Worm (Caenorhabditis elegans) whole organism, late embryonic: ENCODE results near the gene sox-2.

Experiments
- C08G9.2 ChIP-seq: sonication (generic microtip); optimal IDR thresholded peaks from 2 replicates; lab custom pipeline; 2016; ENCODE audit warnings: mild to moderate bottlenecking, missing genetic modification characterization, moderate library complexity, missing compliant biosample characterization
- C38D4.7 ChIP-seq: fragments of 200-800 bp; sonication (Bioruptor generic); optimal IDR thresholded peaks from 2 replicates; lab custom pipeline; 2018; ENCODE audit warnings: mild to moderate bottlenecking, missing genetic modification characterization, moderate library complexity, missing compliant biosample characterization
- F13H6.1 ChIP-seq: sonication (generic microtip); optimal IDR thresholded peaks from 2 replicates; lab custom pipeline; 2016; ENCODE audit warnings: missing genetic modification characterization, missing compliant biosample characterization
- K02D7.2 ChIP-seq: sonication (generic microtip); optimal IDR thresholded peaks from 2 replicates; lab custom pipeline; 2017; ENCODE audit warnings: mild to moderate bottlenecking, missing genetic modification characterization, missing compliant biosample characterization
- K09A11.1 ChIP-seq: sonication (generic microtip); optimal IDR thresholded peaks from 2 replicates; lab custom pipeline; 2017; ENCODE audit warnings: antibody characterized with exemption, mild to moderate bottlenecking, missing genetic modification characterization, missing compliant biosample characterization; ENCODE audit not compliant: insufficient read depth
- ama-1 ChIP-seq: fragments of 150-350 bp; optimal IDR thresholded peaks from 2 replicates; lab custom pipeline; 2014
- ceh-14 ChIP-seq: sonication (generic microtip); optimal IDR thresholded peaks from 2 replicates; lab custom pipeline; 2016; ENCODE audit warnings: missing genotype, missing genetic modification characterization, missing compliant biosample characterization
- ceh-18 ChIP-seq: sonication (generic microtip); optimal IDR thresholded peaks from 2 replicates; lab custom pipeline; 2016; ENCODE audit warnings: missing genetic modification characterization, missing compliant biosample characterization
- ceh-31 ChIP-seq: sonication (generic microtip); optimal IDR thresholded peaks from 2 replicates; lab custom pipeline; 2016; ENCODE audit warnings: missing genetic modification characterization, missing compliant biosample characterization
- ceh-34 ChIP-seq: sonication (generic microtip); optimal IDR thresholded peaks from 2 replicates; lab custom pipeline; 2016; ENCODE audit warnings: mild to moderate bottlenecking, missing genetic modification characterization, missing compliant biosample characterization
- ceh-45 ChIP-seq: fragments of 200-800 bp; sonication (Bioruptor generic); IDR thresholded peaks from 2 replicates; pipeline ENCODE4 v1.3.6; 2022; ENCODE audit warnings: missing genetic modification reagents, missing genetic modification characterization, missing compliant biosample characterization
- ceh-9 ChIP-seq: sonication (generic microtip); optimal IDR thresholded peaks from 2 replicates; lab custom pipeline; 2016; ENCODE audit warnings: mild to moderate bottlenecking, missing genetic modification characterization, inconsistent platforms, missing compliant biosample characterization
- dve-1 ChIP-seq: sonication (generic microtip); optimal IDR thresholded peaks from 2 replicates; lab custom pipeline; 2017; ENCODE audit warnings: antibody characterized with exemption, mild to moderate bottlenecking, missing genetic modification characterization, missing compliant biosample characterization
- elt-2 ChIP-seq: sonication (generic microtip); optimal IDR thresholded peaks from 2 replicates; lab custom pipeline; 2016; ENCODE audit warnings: missing genetic modification reagents, missing genetic modification characterization, missing compliant biosample characterization
- elt-4 ChIP-seq: sonication (generic microtip); optimal IDR thresholded peaks from 2 replicates; lab custom pipeline; 2016; ENCODE audit warnings: missing genetic modification characterization, missing compliant biosample characterization
- ets-4 ChIP-seq: sonication (generic microtip); optimal IDR thresholded peaks from 2 replicates; lab custom pipeline; 2016; ENCODE audit warnings: missing genetic modification characterization, missing compliant biosample characterization
- eyg-1 ChIP-seq: sonication (generic microtip); optimal IDR thresholded peaks from 2 replicates; lab custom pipeline; 2016; ENCODE audit warnings: missing genotype, missing genetic modification characterization, missing compliant biosample characterization
- fax-1 ChIP-seq: sonication (generic microtip); optimal IDR thresholded peaks from 2 replicates; lab custom pipeline; 2016; ENCODE audit warnings: missing genotype, missing genetic modification characterization, missing compliant biosample characterization
- fkh-10 ChIP-seq: fragments of 150-350 bp; optimal IDR thresholded peaks from 2 replicates; lab custom pipeline; 2014; ENCODE audit warnings: missing biosample characterization, missing genetic modification reagents, missing genetic modification characterization
- fkh-6 ChIP-seq: sonication (generic microtip); optimal IDR thresholded peaks from 2 replicates; lab custom pipeline; 2016; ENCODE audit warnings: missing genetic modification characterization, missing compliant biosample characterization
- gmeb-2 ChIP-seq: sonication (generic microtip); optimal IDR thresholded peaks from 2 replicates; lab custom pipeline; 2016; ENCODE audit warnings: missing genetic modification characterization, inconsistent platforms, missing compliant biosample characterization
- hlh-30 ChIP-seq: sonication (generic microtip); optimal IDR thresholded peaks from 2 replicates; lab custom pipeline; 2017; ENCODE audit warnings: antibody characterized with exemption, missing genetic modification characterization, missing compliant biosample characterization; ENCODE audit not compliant: insufficient read depth
- hlh-6 ChIP-seq: sonication (generic microtip); optimal IDR thresholded peaks from 2 replicates; lab custom pipeline; 2016; ENCODE audit warnings: missing genotype, missing genetic modification characterization, missing compliant biosample characterization
- lin-11 ChIP-seq: fragments of 200-800 bp; sonication (Bioruptor generic); optimal IDR thresholded peaks from 2 replicates; lab custom pipeline; 2018; ENCODE audit warnings: mild to moderate bottlenecking, missing genetic modification characterization, missing compliant biosample characterization
- madf-2 ChIP-seq: sonication (generic microtip); optimal IDR thresholded peaks from 2 replicates; lab custom pipeline; 2017; ENCODE audit warnings: missing genetic modification characterization, missing compliant biosample characterization
- mec-3 ChIP-seq: sonication (generic microtip); optimal IDR thresholded peaks from 2 replicates; lab custom pipeline; 2016; ENCODE audit warnings: borderline replicate concordance, missing genetic modification characterization, missing compliant biosample characterization
- nfya-1 ChIP-seq: sonication (generic microtip); optimal IDR thresholded peaks from 2 replicates; lab custom pipeline; 2017; ENCODE audit warnings: missing genetic modification characterization, mild to moderate bottlenecking, missing compliant biosample characterization, antibody characterized with exemption, moderate library complexity
- pat-9 ChIP-seq: fragments of 200-800 bp; sonication (Bioruptor generic); optimal IDR thresholded peaks from 2 replicates; lab custom pipeline; 2018; ENCODE audit warnings: mild to moderate bottlenecking, missing genetic modification characterization, moderate library complexity, missing compliant biosample characterization
- pax-1 ChIP-seq: fragments of 150-350 bp; optimal IDR thresholded peaks from 2 replicates; lab custom pipeline; 2014; ENCODE audit warnings: missing biosample characterization, missing genetic modification characterization
- ref-2 ChIP-seq: sonication (generic microtip); optimal IDR thresholded peaks from 2 replicates; lab custom pipeline; 2016; ENCODE audit warnings: missing genetic modification characterization, missing compliant biosample characterization
- rnt-1 ChIP-seq: sonication (generic microtip); optimal IDR thresholded peaks from 2 replicates; lab custom pipeline; 2016; ENCODE audit warnings: missing genetic modification characterization, missing compliant biosample characterization
- sdc-2 ChIP-seq: sonication (generic microtip); optimal IDR thresholded peaks from 2 replicates; lab custom pipeline; 2016; ENCODE audit warnings: missing genotype, missing genetic modification characterization, missing compliant biosample characterization
- syd-9 ChIP-seq: sonication (generic microtip); optimal IDR thresholded peaks from 2 replicates; lab custom pipeline; 2016; ENCODE audit warnings: mild to moderate bottlenecking, missing genetic modification characterization, moderate library complexity, missing compliant biosample characterization
- tbx-2 ChIP-seq: sonication (generic microtip); optimal IDR thresholded peaks from 2 replicates; lab custom pipeline; 2016; ENCODE audit warnings: missing genetic modification characterization, missing compliant biosample characterization
- tbx-7 ChIP-seq: sonication (generic microtip); optimal IDR thresholded peaks from 2 replicates; lab custom pipeline; 2016; ENCODE audit warnings: missing genotype, missing genetic modification characterization, missing compliant biosample characterization
- unc-3 ChIP-seq, 2 experiments: fragments of 200-800 bp in 1 of 2; sonication (Bioruptor generic) in 1 of 2; sonication (generic microtip) in 1 of 2; conservative IDR thresholded peaks in 1 of 2; optimal IDR thresholded peaks in 1 of 2; 2 replicates each; pipeline versions ENCODE4 v1.3.6 to Lab custom; 2016 to 2022; ENCODE audit warnings: missing compliant biosample characterization in 2 of 2, missing genetic modification characterization in 2 of 2, missing genetic modification reagents in 1 of 2
- unc-55 ChIP-seq: sonication (generic microtip); optimal IDR thresholded peaks from 2 replicates; lab custom pipeline; 2017; ENCODE audit warnings: missing biosample characterization, missing genetic modification reagents, missing genetic modification characterization
- unc-86 ChIP-seq: sonication (generic microtip); optimal IDR thresholded peaks from 2 replicates; lab custom pipeline; 2016; ENCODE audit warnings: missing genetic modification characterization, missing compliant biosample characterization

The sox-2 gene

DNA sequence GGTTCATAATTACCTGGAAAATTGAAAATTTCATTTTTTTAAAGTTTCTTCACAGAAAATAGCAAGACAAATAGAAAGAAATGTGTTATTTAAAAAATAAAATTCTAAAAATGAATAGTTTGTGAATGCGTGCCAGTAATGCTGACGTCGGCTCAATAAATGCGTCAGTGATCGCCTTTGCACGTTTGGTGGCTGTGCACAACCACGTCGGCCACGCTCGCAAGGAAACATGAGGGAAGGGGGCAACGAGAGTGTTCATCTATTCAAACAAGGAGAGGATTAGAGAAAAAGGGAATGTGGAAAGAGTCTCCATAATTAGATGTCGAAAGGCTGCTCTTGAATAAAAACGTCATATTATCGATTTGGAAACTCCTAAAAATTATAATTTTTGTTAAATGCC is 37.4 kb upstream of the sox-2 start, which contains the start of gene uggt-1 (continued):
- peak; percentile 63 for TF ChIP-seq sdc-2 (tag; lab: Kevin White, UChicago)
- peak; percentile 60 for TF ChIP-seq dve-1 (tag; lab: Kevin White, UChicago)
- no peak for TF ChIP-seq K09A11.1 (tag; lab: Kevin White, UChicago)
- peak; percentile 70 for TF ChIP-seq ceh-18 (tag; lab: Kevin White, UChicago)
- peak; percentile 0 for TF ChIP-seq madf-2
- peak; percentile 79 for TF ChIP-seq ceh-14 (tag; lab: Kevin White, UChicago)
- peak; percentile 26 for TF ChIP-seq syd-9 (tag; lab: Kevin White, UChicago)
- TF ChIP-seq ceh-45: no peak
- no peak for TF ChIP-seq eyg-1 (tag; lab: Kevin White, UChicago)
- TF ChIP-seq lin-11: no peak
- no peak for TF ChIP-seq fkh-10
- TF ChIP-seq F13H6.1: no peak
- no peak for TF ChIP-seq ceh-9 (tag; lab: Kevin White, UChicago)
- TF ChIP-seq elt-4: no peak
- TF ChIP-seq mec-3: no peak
- TF ChIP-seq tbx-7 (tag; lab: Kevin White, UChicago): no peak
- no peak for TF ChIP-seq unc-3 (GFP tag; conservative IDR thresholded peaks at IDR 0.05; lab: Robert Waterston, UW)
- TF ChIP-seq unc-3 (tag; optimal IDR thresholded peaks at IDR 0.05; lab: Kevin White, UChicago): no peak
- TF ChIP-seq ref-2 (tag; lab: Kevin White, UChicago): peak; percentile 72
- TF ChIP-seq rnt-1 (tag; lab: Kevin White, UChicago): peak; percentile 54
- TF ChIP-seq ama-1 (lab: Kevin White, UChicago): no peak

DNA sequence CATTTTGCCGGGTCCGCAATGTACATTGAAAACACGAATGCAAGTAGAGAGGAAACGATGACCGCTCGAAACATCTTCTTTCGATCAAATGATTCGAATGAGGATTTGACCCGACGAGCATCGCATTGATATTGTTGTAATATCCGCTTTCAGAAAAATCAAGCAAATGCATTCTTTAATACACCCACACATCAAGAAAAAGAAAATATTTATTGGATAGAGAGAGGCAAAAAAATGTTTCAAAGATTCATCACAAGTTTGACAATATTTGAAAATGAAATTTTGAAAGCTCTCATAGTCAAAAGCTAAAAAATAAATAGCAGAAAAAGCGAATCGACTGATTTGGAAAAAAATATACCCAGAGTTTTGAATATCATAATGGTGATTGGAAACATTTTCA is 32.0 kb upstream of the sox-2 start, which contains the start of gene try-14:
try-14 (minus strand) TSS at position 101 of the 400 bp plus-strand sequence.
- TF ChIP-seq ceh-34 (tag; lab: Kevin White, UChicago) (no peak), lin-11 (no peak), nfya-1 (tag; lab: Kevin White, UChicago) (no peak), unc-3 (GFP tag; conservative IDR thresholded peaks at IDR 0.05; lab: Robert Waterston, UW) (no peak), unc-3 (tag; optimal IDR thresholded peaks at IDR 0.05; lab: Kevin White, UChicago) (no peak)

DNA sequence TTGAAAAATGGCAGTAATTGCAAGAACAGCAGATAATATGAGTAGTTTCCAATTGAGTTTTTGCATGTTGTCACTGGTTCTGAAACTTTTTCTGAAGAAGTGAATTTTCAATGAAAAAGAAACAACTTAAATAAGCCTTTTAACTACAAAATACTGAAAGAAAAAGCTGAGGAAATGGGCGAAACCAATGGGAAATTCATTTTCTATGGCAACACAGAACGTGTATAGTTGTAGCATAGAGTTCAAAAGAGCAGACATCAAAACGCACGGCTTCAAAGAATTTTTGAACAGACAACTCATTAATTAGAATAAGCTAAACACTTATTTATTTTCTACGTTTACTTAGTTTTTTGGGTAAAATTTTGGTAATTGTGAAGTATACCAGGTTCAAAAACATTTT is 29.5 kb upstream of the sox-2 start, which contains the start of gene F48E3.2:
F48E3.2 (minus strand) TSS at position 101 of the 400 bp plus-strand sequence.
- no peak for TF ChIP-seq hlh-30
- TF ChIP-seq K02D7.2: no peak
- no peak for TF ChIP-seq ets-4 (tag; lab: Kevin White, UChicago)

DNA sequence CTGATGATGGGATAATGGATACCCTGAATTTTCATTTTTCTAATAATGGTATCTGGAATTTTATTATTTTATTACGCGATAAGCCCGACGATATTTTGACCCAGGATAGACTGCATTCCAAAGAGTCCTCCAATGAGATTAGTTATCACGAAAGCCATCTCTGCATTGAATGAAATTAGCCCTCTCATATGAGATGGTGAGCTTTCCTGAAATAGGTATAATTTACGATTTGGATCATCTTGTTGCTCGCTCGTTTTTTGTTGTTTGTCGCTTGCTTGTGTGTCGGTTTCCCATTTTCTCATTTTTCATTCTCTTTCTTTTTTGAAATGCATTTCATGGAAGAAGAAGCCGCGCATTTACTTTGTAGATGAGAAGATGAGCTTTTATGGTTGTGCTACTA is 28.0 kb upstream of the sox-2 start:
- TF ChIP-seq fkh-10 (no peak), K02D7.2 (no peak), lin-11 (no peak), hlh-30 (no peak), unc-86 (tag; lab: Kevin White, UChicago) (no peak), nfya-1 (tag; lab: Kevin White, UChicago) (no peak), ref-2 (tag; lab: Kevin White, UChicago) (no peak), unc-55 (no peak), elt-2 (no peak), K09A11.1 (tag; lab: Kevin White, UChicago) (no peak), madf-2 (no peak), pat-9 (tag; lab: Kevin White, UChicago) (no peak), gmeb-2 (tag; lab: Kevin White, UChicago) (no peak), ama-1 (lab: Kevin White, UChicago) (no peak), ceh-9 (tag; lab: Kevin White, UChicago) (no peak), fkh-6 (tag; lab: Kevin White, UChicago) (no peak), fax-1 (tag; lab: Kevin White, UChicago) (no peak)

DNA sequence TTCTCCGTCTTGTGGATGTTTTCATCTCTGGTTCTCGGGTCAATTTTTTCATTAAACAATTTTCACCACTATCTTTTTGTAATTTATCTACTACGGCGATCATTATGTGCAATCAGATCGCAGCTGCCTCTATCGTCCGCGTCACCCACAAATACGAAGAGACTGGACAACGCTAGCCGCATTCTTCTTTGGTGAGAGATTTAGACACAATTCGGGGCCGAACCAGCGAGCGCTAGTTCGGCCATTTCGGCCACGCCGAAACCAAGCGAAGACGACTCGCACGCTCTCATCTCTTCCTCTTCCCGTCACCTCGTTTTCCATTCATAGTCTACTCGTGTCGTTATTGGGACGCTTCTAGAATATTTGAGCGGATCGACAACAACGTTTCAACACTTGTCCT is 22.2 kb upstream of the sox-2 start, which contains the start of gene gly-12:
gly-12 (plus strand) TSS at position 117 of the 400 bp plus-strand sequence.
- no peak for TF ChIP-seq dve-1 (tag; lab: Kevin White, UChicago)
- peak; percentile 22 for TF ChIP-seq ref-2 (tag; lab: Kevin White, UChicago)
- TF ChIP-seq C38D4.7 (GFP tag; lab: Kevin White, UChicago): no peak
- peak; percentile 49 for TF ChIP-seq tbx-2 (tag; lab: Kevin White, UChicago)
- peak; percentile 90 for TF ChIP-seq rnt-1 (tag; lab: Kevin White, UChicago)
- peak; percentile 15 for TF ChIP-seq C08G9.2 (tag; lab: Kevin White, UChicago)
- TF ChIP-seq pax-1 (tag; lab: Kevin White, UChicago): no peak
- peak; percentile 54 for TF ChIP-seq ceh-31 (tag; lab: Kevin White, UChicago)
- peak; percentile 14 for TF ChIP-seq hlh-6
- TF ChIP-seq nfya-1 (tag; lab: Kevin White, UChicago): peak; percentile 10
